Worm (Caenorhabditis elegans): ENCODE measurements around the gene K07F5.17.
A peak's percentile ranks its signal among the peaks of the same experiment; 100 is the strongest.

Gene K07F5.17

ce11 chrIV:9857952-9858488 lies 15.8 kb downstream of the K07F5.17 start, which contains the start of gene npp-1:
Gene npp-1, plus strand, starts transcription at chrIV:9858488.
- TF ChIP-seq pha-4 (tag; optimal IDR thresholded peaks at IDR 0.05) (peak; percentile 82), nhr-67 (tag; optimal IDR thresholded peaks at IDR 0.05) (no peak), ztf-4 (tag; optimal IDR thresholded peaks at IDR 0.05) (no peak), lin-15B (tag; optimal IDR thresholded peaks at IDR 0.05) (peak; percentile 59), elt-3 (tag; optimal IDR thresholded peaks at IDR 0.05) (no peak), nhr-11 (tag; optimal IDR thresholded peaks at IDR 0.05) (no peak), daf-12 (tag; optimal IDR thresholded peaks at IDR 0.05) (no peak), nhr-76 (tag; optimal IDR thresholded peaks at IDR 0.05) (no peak), nfya-1 (tag; optimal IDR thresholded peaks at IDR 0.05; ENCODE audit: insufficient read depth) (peak; percentile 50), elt-1 (tag; optimal IDR thresholded peaks at IDR 0.05) (no peak), jun-1 (tag; optimal IDR thresholded peaks at IDR 0.05) (no peak), nhr-77 (tag; optimal IDR thresholded peaks at IDR 0.05) (no peak), pqm-1 (tag; optimal IDR thresholded peaks at IDR 0.05) (peak; percentile 0), ceh-9 (tag; optimal IDR thresholded peaks at IDR 0.05) (no peak), ztf-11 (tag; optimal IDR thresholded peaks at IDR 0.05) (no peak), unc-62 (GFP tag; optimal IDR thresholded peaks at IDR 0.05) (no peak), ceh-16 (tag; optimal IDR thresholded peaks at IDR 0.05) (no peak), hmg-11 (tag; optimal IDR thresholded peaks at IDR 0.05) (no peak), elt-2 (tag; optimal IDR thresholded peaks at IDR 0.05) (peak; percentile 20), eor-1 (tag; optimal IDR thresholded peaks at IDR 0.05) (no peak), egl-27 (tag; optimal IDR thresholded peaks at IDR 0.05) (no peak), nhr-237 (tag; optimal IDR thresholded peaks at IDR 0.05) (no peak), nhr-25 (tag; optimal IDR thresholded peaks at IDR 0.05) (peak; percentile 20), fkh-2 (tag; optimal IDR thresholded peaks at IDR 0.05) (no peak), mml-1 (tag; optimal IDR thresholded peaks at IDR 0.05) (no peak), nhr-23 (tag; optimal IDR thresholded peaks at IDR 0.05) (no peak)

DNA sequence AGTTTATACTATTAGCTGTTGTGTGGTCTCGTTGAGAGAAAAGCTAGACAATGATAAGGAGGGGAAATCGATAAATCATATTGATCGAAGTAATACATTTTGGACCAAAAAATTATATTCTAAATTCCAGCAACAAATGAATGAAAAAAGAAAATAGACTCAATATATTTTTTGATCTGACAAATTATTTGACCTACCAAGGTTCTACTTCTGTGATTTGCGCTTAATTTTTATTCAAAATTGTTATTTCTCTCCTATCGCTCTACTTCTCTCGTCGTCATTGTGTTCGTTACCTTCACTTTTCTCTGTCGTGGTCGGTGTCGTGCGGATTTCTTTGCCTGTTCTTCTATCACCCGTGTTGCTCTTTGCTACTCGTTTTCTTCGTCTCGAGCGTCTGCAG lies 16.8 kb downstream of the K07F5.17 start:
- no peak for TF ChIP-seq ceh-28 (tag; optimal IDR thresholded peaks at IDR 0.05)
- TF ChIP-seq nhr-11 (tag; optimal IDR thresholded peaks at IDR 0.05), result no peak
- TF ChIP-seq nhr-25 (tag; optimal IDR thresholded peaks at IDR 0.05), result no peak
- TF ChIP-seq nhr-23 (tag; optimal IDR thresholded peaks at IDR 0.05), result no peak
- no peak for TF ChIP-seq elt-2 (tag; optimal IDR thresholded peaks at IDR 0.05)
- TF ChIP-seq nfya-1 (tag; optimal IDR thresholded peaks at IDR 0.05; ENCODE audit: insufficient read depth), result no peak
- TF ChIP-seq ceh-82 (tag; optimal IDR thresholded peaks at IDR 0.05), result no peak
- TF ChIP-seq zag-1 (tag; optimal IDR thresholded peaks at IDR 0.05), result no peak
- TF ChIP-seq fkh-2 (tag; optimal IDR thresholded peaks at IDR 0.05), result no peak
- TF ChIP-seq daf-12 (tag; optimal IDR thresholded peaks at IDR 0.05), result no peak
- no peak for TF ChIP-seq jun-1 (tag; optimal IDR thresholded peaks at IDR 0.05)

DNA sequence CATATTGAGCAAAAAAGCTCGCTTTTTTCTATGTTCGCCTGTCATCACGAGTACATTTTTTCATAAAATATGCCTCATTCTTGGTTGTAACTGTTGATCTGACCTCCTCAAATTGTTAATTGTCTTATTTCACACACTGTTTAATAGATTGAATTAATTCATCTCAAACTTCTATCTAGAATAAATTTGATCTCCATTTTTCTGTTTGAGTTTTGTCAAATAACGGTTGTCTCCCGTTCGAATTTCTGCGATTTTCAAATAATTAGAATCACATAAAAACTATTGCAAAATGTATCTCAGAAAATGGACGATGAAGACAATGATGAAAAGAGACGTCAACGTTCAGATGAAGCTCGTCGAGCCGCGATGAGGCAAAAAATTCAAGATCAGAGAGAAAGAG lies 19.8 kb downstream of the K07F5.17 start, which contains the start of gene K07F5.14:
K07F5.14 (plus strand) TSS at position 301 of the 400 bp plus-strand sequence.
- TF ChIP-seq nhr-25 (tag; optimal IDR thresholded peaks at IDR 0.05) (no peak), unc-62 (GFP tag; optimal IDR thresholded peaks at IDR 0.05) (no peak), nhr-77 (tag; optimal IDR thresholded peaks at IDR 0.05) (no peak), hmg-11 (tag; optimal IDR thresholded peaks at IDR 0.05) (no peak), nhr-67 (tag; optimal IDR thresholded peaks at IDR 0.05) (no peak), lsy-12 (tag; optimal IDR thresholded peaks at IDR 0.05) (no peak), lin-15B (tag; optimal IDR thresholded peaks at IDR 0.05) (no peak), elt-3 (tag; optimal IDR thresholded peaks at IDR 0.05) (no peak), eor-1 (tag; optimal IDR thresholded peaks at IDR 0.05) (no peak), egl-5 (tag; optimal IDR thresholded peaks at IDR 0.05) (no peak), nhr-237 (tag; optimal IDR thresholded peaks at IDR 0.05) (no peak), nhr-23 (tag; optimal IDR thresholded peaks at IDR 0.05) (no peak), fkh-10 (GFP tag; optimal IDR thresholded peaks at IDR 0.05) (no peak), nhr-28 (tag; optimal IDR thresholded peaks at IDR 0.05) (no peak), tbx-2 (tag; optimal IDR thresholded peaks at IDR 0.05) (no peak)

- TF ChIP-seq eor-1 (tag; optimal IDR thresholded peaks at IDR 0.05) (no peak), tbx-2 (tag; optimal IDR thresholded peaks at IDR 0.05) (no peak), ceh-16 (tag; optimal IDR thresholded peaks at IDR 0.05) (no peak), mml-1 (tag; optimal IDR thresholded peaks at IDR 0.05) (no peak), nhr-76 (tag; optimal IDR thresholded peaks at IDR 0.05) (no peak), elt-1 (tag; optimal IDR thresholded peaks at IDR 0.05) (no peak), lin-15B (tag; optimal IDR thresholded peaks at IDR 0.05) (no peak), hmg-11 (tag; optimal IDR thresholded peaks at IDR 0.05) (no peak), ama-1 (optimal IDR thresholded peaks at IDR 0.05) (no peak), elt-3 (tag; optimal IDR thresholded peaks at IDR 0.05) (no peak), nhr-77 (tag; optimal IDR thresholded peaks at IDR 0.05) (no peak), daf-12 (tag; optimal IDR thresholded peaks at IDR 0.05) (no peak), nhr-28 (tag; optimal IDR thresholded peaks at IDR 0.05) (no peak), ceh-9 (tag; optimal IDR thresholded peaks at IDR 0.05) (no peak), nhr-67 (tag; optimal IDR thresholded peaks at IDR 0.05) (no peak), R02D3.7 (tag; optimal IDR thresholded peaks at IDR 0.05) (no peak), jun-1 (tag; optimal IDR thresholded peaks at IDR 0.05) (no peak), skn-1 (tag; optimal IDR thresholded peaks at IDR 0.05) (no peak), ztf-11 (tag; optimal IDR thresholded peaks at IDR 0.05) (no peak)
Observed at ce11 chrIV:9863817-9864216, 21.6 kb downstream of the K07F5.17 start, which contains the start of gene K07F5.16. Gene K07F5.16, plus strand, starts transcription at chrIV:9864117.
